Worm (Caenorhabditis elegans) whole organism, young adult: ENCODE data around the gene chpf-1.

Source experiments
- F10E7.11 ChIP-seq: sonication (generic microtip); optimal IDR thresholded peaks from 2 replicates; lab custom pipeline; 2017; ENCODE audit warnings: mild to moderate bottlenecking, missing genetic modification characterization, moderate library complexity, missing compliant biosample characterization
- Y53G8AR.9 ChIP-seq: fragments of 200-800 bp; sonication (Bioruptor generic); conservative IDR thresholded peaks from 2 replicates; pipeline ENCODE4 v1.3.6; 2022; ENCODE audit warnings: missing genetic modification reagents, missing genetic modification characterization, missing compliant biosample characterization
- Y67H2A.10 ChIP-seq: fragments of 200-800 bp; sonication (Bioruptor generic); conservative IDR thresholded peaks from 2 replicates; pipeline ENCODE4 v1.3.6; 2022; ENCODE audit warnings: missing genetic modification reagents, missing genetic modification characterization, missing compliant biosample characterization
- akir-1 ChIP-seq: fragments of 200-800 bp; sonication (Bioruptor generic); optimal IDR thresholded peaks from 2 replicates; lab custom pipeline; 2018; ENCODE audit warnings: mild to moderate bottlenecking, missing genetic modification characterization, moderate library complexity, missing compliant biosample characterization
- cebp-2 ChIP-seq: fragments of 200-800 bp; sonication (Bioruptor generic); IDR thresholded peaks from 2 replicates; pipeline ENCODE4 v1.3.6; 2022; ENCODE audit warnings: missing genetic modification characterization, missing compliant biosample characterization
- hmg-20 ChIP-seq: fragments of 200-800 bp; sonication (Bioruptor generic); IDR thresholded peaks from 2 replicates; pipeline ENCODE4 v1.3.6; 2022; ENCODE audit warnings: missing genetic modification reagents, missing genetic modification characterization, missing compliant biosample characterization
- rcor-1 ChIP-seq: fragments of 200-800 bp; sonication (Bioruptor generic); IDR thresholded peaks from 2 replicates; pipeline ENCODE4 v1.3.6; 2022; ENCODE audit warnings: missing genetic modification reagents, missing genetic modification characterization, missing compliant biosample characterization
- sea-2 ChIP-seq: fragments of 200-800 bp; sonication (Bioruptor generic); IDR thresholded peaks from 2 replicates; pipeline ENCODE4 v1.3.6; 2022; ENCODE audit warnings: missing genetic modification characterization, missing compliant biosample characterization
- snpc-1.1 ChIP-seq: sonication (generic microtip); optimal IDR thresholded peaks from 2 replicates; lab custom pipeline; 2017; ENCODE audit warnings: missing genetic modification characterization, mild to moderate bottlenecking, missing compliant biosample characterization, antibody characterized with exemption, moderate library complexity, missing genotype, missing genetic modification reagents; ENCODE audit not compliant: insufficient read depth
- zfh-2 ChIP-seq: fragments of 200-800 bp; sonication (Bioruptor generic); conservative IDR thresholded peaks from 2 replicates; pipeline ENCODE4 v1.3.6; 2022; ENCODE audit warnings: missing genetic modification reagents, missing genetic modification characterization, missing compliant biosample characterization

DNA sequence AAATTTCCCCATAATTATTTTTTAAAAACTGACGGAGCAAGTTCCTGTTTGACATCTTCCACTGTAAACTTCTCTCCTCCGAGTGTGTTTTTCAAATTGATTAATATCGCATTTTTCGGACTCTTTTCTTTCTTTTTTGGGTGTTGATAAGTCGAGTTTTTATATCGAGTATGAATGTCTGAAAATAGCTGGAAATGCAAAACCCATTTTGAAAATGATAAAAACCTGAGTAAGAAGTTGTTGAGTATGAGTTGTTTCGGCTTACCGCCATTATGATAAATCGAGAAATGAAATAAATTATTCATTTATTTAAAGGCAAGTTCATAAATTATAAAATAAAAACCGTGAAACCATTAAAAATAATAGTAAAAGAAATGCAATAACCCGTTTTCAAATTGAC is 17.6 kb downstream of the chpf-1 start, which contains the start of gene ZK856.18:
- no peak for TF ChIP-seq akir-1 (GFP tag; lab: Kevin White, UChicago)
- no peak for TF ChIP-seq sea-2 (GFP tag; lab: Robert Waterston, UW)
- no peak for TF ChIP-seq snpc-1.1 (tag; lab: Kevin White, UChicago)
- TF ChIP-seq Y53G8AR.9 (GFP tag; lab: Robert Waterston, UW) = no peak
- TF ChIP-seq zfh-2 (GFP tag; lab: Robert Waterston, UW) = no peak
- no peak for TF ChIP-seq cebp-2
- no peak for TF ChIP-seq hmg-20 (GFP tag; lab: Robert Waterston, UW)
- TF ChIP-seq rcor-1 = no peak
- no peak for TF ChIP-seq F10E7.11 (tag; lab: Kevin White, UChicago)
- no peak for TF ChIP-seq Y67H2A.10 (GFP tag; lab: Robert Waterston, UW)
